Fruit fly (Drosophila melanogaster): ENCODE results near the gene vret.

DNA sequence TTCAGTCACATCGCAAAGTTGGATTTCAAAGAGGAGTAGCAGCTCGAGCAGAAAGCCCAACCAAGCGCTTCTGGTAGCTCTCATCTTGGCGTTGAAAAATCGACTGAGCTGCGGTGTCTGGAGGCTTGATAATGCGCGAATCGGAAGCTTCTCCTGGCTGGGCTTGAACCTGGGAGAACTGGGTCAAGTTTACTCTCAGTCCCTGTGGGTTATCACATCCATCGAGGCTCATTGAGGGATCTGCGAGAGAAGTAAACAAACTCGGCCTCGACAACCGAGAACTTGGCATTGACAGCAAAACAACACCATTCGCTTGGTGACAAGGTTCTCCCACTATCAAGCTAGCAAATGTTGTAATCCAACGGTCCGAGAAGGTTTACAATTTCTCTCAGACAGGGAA lies 15.6 kb upstream of the vret start, which contains the start of gene Nepl13:
- TF ChIP-seq Myc (optimal IDR thresholded peaks at IDR 0.05): no peak
- no peak for TF ChIP-seq h (optimal IDR thresholded peaks at IDR 0.05)

Measured in Kc167 (cell line).